Fruit fly (Drosophila melanogaster): ENCODE measurements around the gene Fadd.

The Fadd gene

DNA sequence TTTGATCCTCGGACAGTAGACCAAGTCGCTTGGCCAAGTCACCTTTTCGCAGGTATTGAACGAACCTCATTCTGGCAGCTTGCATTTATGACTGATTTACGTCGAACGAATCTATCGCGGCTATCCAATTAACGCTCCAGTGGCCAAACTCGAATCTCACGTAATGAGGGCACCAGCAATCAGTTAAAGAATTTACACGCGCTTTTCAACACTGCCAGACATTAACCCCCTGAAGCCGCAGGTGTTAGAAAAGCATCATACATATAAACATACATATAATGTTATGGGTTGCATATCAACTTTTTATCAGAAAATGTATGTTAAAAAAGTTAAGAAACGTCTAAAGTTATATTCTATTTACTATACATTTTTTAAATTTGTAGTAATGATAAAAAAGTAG lies 8.9 kb upstream of the Fadd start, which contains the start of gene CG6028 (continued):
- TF ChIP-seq CG12299 (tag; optimal IDR thresholded peaks at IDR 0.05) (no peak), CoRest (tag; optimal IDR thresholded peaks at IDR 0.05) (no peak), HLH3B (GFP tag; IDR thresholded peaks at IDR 0.05) (no peak), CG6175 (GFP tag; IDR thresholded peaks at IDR 0.05) (no peak), pnt (GFP tag; optimal IDR thresholded peaks at IDR 0.05) (no peak), tap (tag; optimal IDR thresholded peaks at IDR 0.05) (no peak), CG4328 (GFP tag; optimal IDR thresholded peaks at IDR 0.05) (no peak), CG10366 (GFP tag; IDR thresholded peaks at IDR 0.05) (no peak), H15 (GFP tag; IDR thresholded peaks at IDR 0.05) (no peak), CG11723 (GFP tag; optimal IDR thresholded peaks at IDR 0.05) (no peak), Vsx1 (GFP tag; optimal IDR thresholded peaks at IDR 0.05) (no peak), ham (GFP tag; IDR thresholded peaks at IDR 0.05) (no peak), CG11247 (GFP tag; IDR thresholded peaks at IDR 0.05) (no peak), CG4617 (GFP tag; optimal IDR thresholded peaks at IDR 0.05; ENCODE audit: borderline replicate concordance) (no peak), D (optimal IDR thresholded peaks at IDR 0.05) (no peak), D (GFP tag; optimal IDR thresholded peaks at IDR 0.05) (no peak), sna (GFP tag; IDR thresholded peaks at IDR 0.05; ENCODE audit: partially characterized antibody) (no peak), wek (GFP tag; optimal IDR thresholded peaks at IDR 0.05) (no peak), Dek (tag; optimal IDR thresholded peaks at IDR 0.05) (no peak), odd (GFP tag; optimal IDR thresholded peaks at IDR 0.05) (no peak), CG12659 (GFP tag; optimal IDR thresholded peaks at IDR 0.05) (peak; percentile 27), B-H2 (GFP tag; optimal IDR thresholded peaks at IDR 0.05) (peak; percentile 56), CG10147 (GFP tag; optimal IDR thresholded peaks at IDR 0.05) (no peak), gro (GFP tag; optimal IDR thresholded peaks at IDR 0.05) (peak; percentile 43), CG3407 (GFP tag; optimal IDR thresholded peaks at IDR 0.05) (no peak), CG7987 (GFP tag; optimal IDR thresholded peaks at IDR 0.05) (no peak), hkb (optimal IDR thresholded peaks at IDR 0.05) (no peak), hkb (GFP tag; IDR thresholded peaks at IDR 0.05) (peak; percentile 49; the same call in 1 of the 2 replicates), CG14860 (GFP tag; IDR thresholded peaks at IDR 0.05; ENCODE audit: partially characterized antibody) (no peak), CG13296 (GFP tag; optimal IDR thresholded peaks at IDR 0.05) (peak; percentile 10), CG15073 (GFP tag; optimal IDR thresholded peaks at IDR 0.05) (no peak), dpn (GFP tag; optimal IDR thresholded peaks at IDR 0.05) (peak in 1 of 2 experiments; percentile 21), CG7928 (GFP tag; optimal IDR thresholded peaks at IDR 0.05) (no peak), grn (GFP tag; optimal IDR thresholded peaks at IDR 0.05) (peak; percentile 60), caup (GFP tag; optimal IDR thresholded peaks at IDR 0.05; ENCODE audit: severe bottlenecking) (no peak), CG1233 (GFP tag; optimal IDR thresholded peaks at IDR 0.05) (peak; percentile 4), CG6791 (GFP tag; IDR thresholded peaks at IDR 0.05; ENCODE audit: partially characterized antibody) (0 out of 3 replicates have a peak, but pooled peaks have one; percentile 48), CG17385 (GFP tag; optimal IDR thresholded peaks at IDR 0.05) (peak; percentile 5), CG12769 (tag; optimal IDR thresholded peaks at IDR 0.05) (no peak), zen2 (GFP tag; IDR thresholded peaks at IDR 0.05; ENCODE audit: partially characterized antibody) (no peak), CG7271 (tag; optimal IDR thresholded peaks at IDR 0.05) (no peak), CG10321 (GFP tag; IDR thresholded peaks at IDR 0.05) (no peak), lilli (GFP tag; optimal IDR thresholded peaks at IDR 0.05) (peak; percentile 53), CG8281 (tag; optimal IDR thresholded peaks at IDR 0.05) (no peak), MESR4 (GFP tag; optimal IDR thresholded peaks at IDR 0.05) (peak; percentile 41), tgo (GFP tag; IDR thresholded peaks at IDR 0.05) (no peak), pros (GFP tag; optimal IDR thresholded peaks at IDR 0.05) (no peak), D19A (tag; optimal IDR thresholded peaks at IDR 0.05) (no peak), CG15011 (GFP tag; optimal IDR thresholded peaks at IDR 0.05) (no peak), CG10979 (tag; optimal IDR thresholded peaks at IDR 0.05) (no peak), CG18262 (tag; optimal IDR thresholded peaks at IDR 0.05) (peak; percentile 17)

Data from whole organism, embryonic.